Fruit fly (Drosophila melanogaster) whole organism, adult: ENCODE results near the gene CG13247.

Source experiments
- CG11617 ChIP-seq: fragments of 200-800 bp; sonication (Bioruptor generic); optimal IDR thresholded peaks from 2 replicates; lab custom pipeline; 2017; ENCODE audit warnings: mild to moderate bottlenecking, missing biosample characterization, missing genetic modification reagents, missing genetic modification characterization
- CG1620 ChIP-seq: fragments of 200-800 bp; sonication (Bioruptor generic); optimal IDR thresholded peaks from 2 replicates; lab custom pipeline; 2016; ENCODE audit warnings: missing biosample characterization, missing genetic modification characterization
- CG7045 ChIP-seq: fragments of 200-800 bp; sonication (Bioruptor generic); optimal IDR thresholded peaks from 2 replicates; lab custom pipeline; 2017; ENCODE audit warnings: missing biosample characterization, mild to moderate bottlenecking, missing genetic modification characterization
- CG7101 ChIP-seq: fragments of 200-800 bp; sonication (Bioruptor generic); optimal IDR thresholded peaks from 2 replicates; lab custom pipeline; 2018; ENCODE audit warnings: missing biosample characterization, mild to moderate bottlenecking, missing genetic modification characterization, moderate library complexity
- Clk ChIP-seq: fragments of 200-800 bp; sonication (Bioruptor generic); optimal IDR thresholded peaks from 2 replicates; lab custom pipeline; 2017; ENCODE audit warnings: missing biosample characterization, missing genetic modification characterization
- Hr96 ChIP-seq: fragments of 200-800 bp; sonication (Bioruptor generic); optimal IDR thresholded peaks from 2 replicates; lab custom pipeline; 2016; ENCODE audit warnings: missing biosample characterization, missing genetic modification characterization
- ovo ChIP-seq: fragments of 200-800 bp; sonication (Bioruptor generic); optimal IDR thresholded peaks from 2 replicates; lab custom pipeline; 2016; ENCODE audit warnings: missing biosample characterization, missing genetic modification characterization
- toe ChIP-seq: fragments of 200-800 bp; sonication (Bioruptor generic); optimal IDR thresholded peaks from 2 replicates; lab custom pipeline; 2016; ENCODE audit warnings: missing biosample characterization, missing genetic modification characterization

dm6 chr3L:20353149-20353548 lies 17.0 kb upstream of the CG13247 start, which contains the start of gene CG5618:
- TF ChIP-seq toe (GFP tag; lab: Kevin White, UChicago) (no peak), CG1620 (GFP tag; lab: Kevin White, UChicago) (no peak), CG7045 (no peak), ovo (GFP tag; lab: Kevin White, UChicago) (no peak), Clk (GFP tag; lab: Kevin White, UChicago) (no peak), Hr96 (GFP tag; lab: Kevin White, UChicago) (no peak), CG7101 (tag; lab: Kevin White, UChicago) (no peak), CG11617 (GFP tag; lab: Kevin White, UChicago) (no peak)
